Fruit fly (Drosophila melanogaster) whole organism: ENCODE measurements around the gene ssp6.

Source experiments
- Dll ChIP-seq: fragments of >200 bp; optimal IDR thresholded peaks from 2 replicates; lab custom pipeline; 2017
- pan ChIP-seq: fragments of >200 bp; optimal IDR thresholded peaks from 2 replicates; lab custom pipeline; 2017
- psq ChIP-seq: fragments of >200 bp; optimal IDR thresholded peaks from 2 replicates; lab custom pipeline; 2017
- usp ChIP-seq: fragments of >200 bp; optimal IDR thresholded peaks from 2 replicates; lab custom pipeline; 2017; ENCODE audit warnings: missing biosample characterization, missing genetic modification characterization, mixed read lengths

DNA sequence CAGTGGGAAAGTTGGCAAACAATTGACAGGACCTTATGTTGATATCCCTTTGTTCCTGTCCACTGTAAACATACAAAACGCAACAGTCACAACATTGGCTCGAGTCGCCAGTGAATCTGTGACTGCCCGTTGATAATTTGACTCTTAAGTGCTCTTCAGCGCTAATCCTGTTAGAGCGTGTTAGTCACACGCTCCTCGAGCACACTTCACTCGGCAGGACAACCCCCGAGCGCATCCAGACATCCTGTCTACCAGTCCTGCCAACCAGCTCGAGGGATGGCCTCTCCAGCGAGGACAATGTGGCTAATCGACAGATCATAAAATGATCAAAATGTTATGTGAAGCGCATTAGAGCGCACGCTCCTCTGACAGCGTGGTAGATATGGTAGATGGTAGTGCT is 28.0 kb downstream of the ssp6 start:
- TF ChIP-seq usp (GFP tag; lab: Kevin White, UChicago): no peak
- no peak for TF ChIP-seq pan
- no peak for TF ChIP-seq Dll (lab: Kevin White, UChicago)
- no peak for TF ChIP-seq psq (lab: Kevin White, UChicago)
